Worm (Caenorhabditis elegans): ENCODE measurements around the gene C14C6.13.

DNA sequence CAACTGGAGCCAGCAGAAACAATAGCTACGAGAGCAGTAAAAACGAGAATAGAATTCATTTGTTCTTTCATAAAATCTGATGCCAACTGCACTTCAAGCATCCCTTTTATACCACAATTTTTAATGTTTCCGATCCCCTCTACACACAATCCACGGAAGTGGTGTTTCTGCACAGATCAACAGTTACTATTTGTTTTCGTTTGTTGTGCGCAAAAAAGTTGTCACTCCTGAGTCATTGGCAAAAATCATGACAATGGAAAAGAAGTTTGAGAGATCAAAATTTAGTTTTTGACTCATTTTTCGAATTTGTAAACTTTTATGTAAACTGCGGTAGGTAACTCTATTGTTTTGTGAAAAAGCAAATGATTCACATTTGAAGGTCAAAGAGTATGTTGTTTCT lies 29.6 kb upstream of the C14C6.13 start, which contains the start of gene srlf-37:
- TF ChIP-seq pqm-1 (tag; optimal IDR thresholded peaks at IDR 0.05) (no peak), elt-2 (tag; optimal IDR thresholded peaks at IDR 0.05) (no peak), nhr-43 (tag; optimal IDR thresholded peaks at IDR 0.05; ENCODE audit: poor library complexity, severe bottlenecking) (no peak), unc-62 (GFP tag; optimal IDR thresholded peaks at IDR 0.05) (no peak), fkh-2 (tag; optimal IDR thresholded peaks at IDR 0.05) (no peak), unc-39 (tag; optimal IDR thresholded peaks at IDR 0.05) (no peak), zag-1 (tag; optimal IDR thresholded peaks at IDR 0.05) (no peak), nhr-25 (tag; optimal IDR thresholded peaks at IDR 0.05) (no peak), snpc-4 (tag; optimal IDR thresholded peaks at IDR 0.05) (no peak), nhr-76 (tag; optimal IDR thresholded peaks at IDR 0.05) (no peak), elt-1 (tag; optimal IDR thresholded peaks at IDR 0.05) (no peak), ceh-82 (tag; optimal IDR thresholded peaks at IDR 0.05) (no peak)
